Worm (Caenorhabditis elegans): ENCODE results near the gene mec-14.

Gene mec-14

DNA sequence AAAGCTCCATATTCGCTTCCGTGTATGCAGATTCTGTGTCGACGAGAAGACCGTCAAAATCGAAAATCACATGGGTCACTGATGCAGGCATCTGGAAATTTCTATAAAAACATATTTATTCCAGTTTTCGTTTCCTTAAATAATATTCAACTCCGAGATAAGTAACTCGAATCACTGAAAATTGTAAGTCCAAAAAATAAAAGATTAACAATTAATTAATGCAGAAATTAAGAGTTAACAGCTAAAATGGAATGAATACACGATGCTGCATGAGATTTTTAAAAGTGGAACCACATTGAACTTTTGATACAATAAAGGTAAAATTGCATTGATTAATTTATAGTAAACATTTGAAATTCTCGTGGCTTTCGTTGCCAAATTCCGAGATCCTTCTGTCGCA lies 38.0 kb upstream of the mec-14 start, which contains the start of gene R151.10:
Gene R151.10, minus strand, starts transcription at position 101 of the 400 bp plus-strand sequence.
- TF ChIP-seq fkh-10 (GFP tag; optimal IDR thresholded peaks at IDR 0.05) = no peak
- peak; percentile 29; the same call in 1 of the 2 replicates for TF ChIP-seq lin-38 (GFP tag; IDR thresholded peaks at IDR 0.05)
- TF ChIP-seq nhr-48 (tag; optimal IDR thresholded peaks at IDR 0.05) = no peak
- no peak for TF ChIP-seq ces-1 (GFP tag; optimal IDR thresholded peaks at IDR 0.05)
- no peak for TF ChIP-seq zip-11 (GFP tag; IDR thresholded peaks at IDR 0.05)
- no peak for TF ChIP-seq ceh-62 (tag; optimal IDR thresholded peaks at IDR 0.05)
- TF ChIP-seq ceh-32 (tag; optimal IDR thresholded peaks at IDR 0.05; ENCODE audit: poor library complexity) = no peak
- no peak for TF ChIP-seq ZK546.5 (tag; optimal IDR thresholded peaks at IDR 0.05)
- no peak for TF ChIP-seq duxl-1 (tag; optimal IDR thresholded peaks at IDR 0.05; ENCODE audit: poor library complexity)
- TF ChIP-seq Y105C5A.15 (GFP tag; IDR thresholded peaks at IDR 0.05) = no peak
- TF ChIP-seq cey-2 (tag; optimal IDR thresholded peaks at IDR 0.05; ENCODE audit: borderline replicate concordance, insufficient read depth) = no peak
- TF ChIP-seq hlh-11 (tag; optimal IDR thresholded peaks at IDR 0.05) = no peak
- no peak for TF ChIP-seq lin-1 (GFP tag; IDR thresholded peaks at IDR 0.05)
- TF ChIP-seq dve-1 (tag; optimal IDR thresholded peaks at IDR 0.05; ENCODE audit: insufficient read depth) = no peak
- TF ChIP-seq arid-1 (GFP tag; conservative IDR thresholded peaks at IDR 0.05) = 0 out of 2 replicates have a peak, but pooled peaks have one; percentile 16
- TF ChIP-seq mes-2 (tag; optimal IDR thresholded peaks at IDR 0.05; ENCODE audit: poor library complexity, severe bottlenecking) = no peak
- no peak for TF ChIP-seq lin-39 (tag; optimal IDR thresholded peaks at IDR 0.05)
- peak in 1 of 2 experiments; percentile 66 for TF ChIP-seq unc-62 (GFP tag; optimal IDR thresholded peaks at IDR 0.05 in 1 of 2)
- no peak for TF ChIP-seq unc-62 (tag; optimal IDR thresholded peaks at IDR 0.05)
- TF ChIP-seq ctbp-1 (GFP tag; IDR thresholded peaks at IDR 0.05) = no peak
- no peak for TF ChIP-seq lsy-2 (tag; optimal IDR thresholded peaks at IDR 0.05)

DNA sequence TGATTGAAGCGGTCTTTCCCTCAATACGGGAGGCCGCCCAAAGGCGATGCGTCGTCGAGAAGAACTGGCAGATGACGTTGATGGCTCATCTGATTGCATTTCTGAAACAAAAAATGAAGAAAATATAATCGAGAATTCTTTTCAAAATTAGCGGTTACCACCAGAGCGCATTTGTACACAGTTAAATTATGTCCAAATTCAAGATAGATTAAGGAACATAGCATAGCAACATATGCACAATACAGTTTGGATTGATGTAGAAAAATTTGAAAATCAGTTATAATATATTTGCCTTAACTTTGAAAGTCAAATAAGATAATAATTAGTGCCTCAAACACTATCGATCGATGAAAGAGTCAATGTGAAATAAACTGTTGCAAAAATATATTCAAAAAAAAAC lies 36.9 kb upstream of the mec-14 start, which contains the start of gene R151.8:
Gene R151.8, minus strand, starts transcription at position 101 of the 400 bp plus-strand sequence.
- no peak for TF ChIP-seq F44E2.7 (GFP tag; IDR thresholded peaks at IDR 0.05)
- no peak for TF ChIP-seq snpc-4 (tag; optimal IDR thresholded peaks at IDR 0.05)
- no peak for TF ChIP-seq nhr-76 (tag; optimal IDR thresholded peaks at IDR 0.05)
- no peak for TF ChIP-seq nhr-28 (tag; optimal IDR thresholded peaks at IDR 0.05)
- no peak for TF ChIP-seq nhr-102 (tag; optimal IDR thresholded peaks at IDR 0.05)
- TF ChIP-seq unc-62 (GFP tag; optimal IDR thresholded peaks at IDR 0.05 in 1 of 2) = no peak
- no peak for TF ChIP-seq unc-62 (tag; optimal IDR thresholded peaks at IDR 0.05)
- no peak for TF ChIP-seq zfp-3 (GFP tag; conservative IDR thresholded peaks at IDR 0.05)
- TF ChIP-seq madf-5 (GFP tag; IDR thresholded peaks at IDR 0.05) = no peak
- no peak for TF ChIP-seq dmd-6 (GFP tag; IDR thresholded peaks at IDR 0.05)
- no peak for TF ChIP-seq ZK546.5 (tag; optimal IDR thresholded peaks at IDR 0.05)
- no peak for TF ChIP-seq nhr-111 (GFP tag; optimal IDR thresholded peaks at IDR 0.05)
- TF ChIP-seq aha-1 (tag) = no peak
- no peak for TF ChIP-seq dpl-1 (GFP tag; optimal IDR thresholded peaks at IDR 0.05)

DNA sequence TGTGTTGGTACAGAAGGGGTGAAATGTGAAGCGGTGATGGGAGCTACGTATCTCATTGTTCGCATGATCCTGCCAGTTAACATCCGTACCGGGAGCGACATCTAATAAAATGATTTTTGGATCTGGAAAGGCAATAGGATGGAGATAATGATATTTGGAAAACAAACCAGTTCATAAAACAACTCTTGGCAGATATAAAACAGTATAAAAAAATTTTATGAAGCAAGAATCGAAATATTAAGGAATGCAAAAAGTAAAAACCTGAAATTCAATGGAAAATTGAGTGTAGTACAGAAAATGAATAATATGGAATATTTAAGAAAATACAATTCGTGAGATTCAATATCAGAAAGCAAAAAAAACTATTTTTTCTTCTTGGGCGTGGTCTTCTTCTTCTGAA lies 33.8 kb upstream of the mec-14 start, which contains the start of gene hsp-75:
Gene hsp-75, minus strand, starts transcription at position 101 of the 400 bp plus-strand sequence.
- no peak for TF ChIP-seq madf-9 (GFP tag; conservative IDR thresholded peaks at IDR 0.05)
- no peak for TF ChIP-seq arid-1 (GFP tag; conservative IDR thresholded peaks at IDR 0.05)
- no peak for TF ChIP-seq zip-11 (GFP tag; IDR thresholded peaks at IDR 0.05)
- no peak for TF ChIP-seq duxl-1 (tag; optimal IDR thresholded peaks at IDR 0.05; ENCODE audit: poor library complexity)
- no peak for TF ChIP-seq egl-43 (GFP tag; IDR thresholded peaks at IDR 0.05)
- no peak for TF ChIP-seq egl-27 (tag; optimal IDR thresholded peaks at IDR 0.05)

DNA sequence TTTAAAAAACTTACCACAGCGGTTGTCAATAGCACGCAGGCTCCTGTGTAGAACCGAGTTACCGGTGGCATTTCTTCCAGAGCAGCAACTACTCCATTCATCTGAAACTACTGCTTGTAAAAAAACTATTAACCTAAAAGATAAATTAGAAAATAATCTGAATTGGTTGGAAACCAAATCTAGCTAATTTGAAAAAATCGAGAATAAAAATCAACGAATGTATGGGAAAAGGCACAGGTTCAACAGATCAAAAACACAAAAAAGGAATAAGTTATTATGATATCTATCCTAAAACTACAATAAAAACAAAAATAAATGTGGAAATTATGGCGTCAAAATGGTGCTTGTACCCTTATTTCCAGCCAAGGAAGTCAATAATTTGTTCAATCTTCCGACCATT lies 30.2 kb upstream of the mec-14 start, which contains the start of gene der-2:
Gene der-2, minus strand, starts transcription at position 101 of the 400 bp plus-strand sequence.
- TF ChIP-seq ZK546.5 (tag; optimal IDR thresholded peaks at IDR 0.05) (no peak), dmd-8 (GFP tag; IDR thresholded peaks at IDR 0.05) (no peak), madf-9 (GFP tag; conservative IDR thresholded peaks at IDR 0.05) (no peak), F49E8.2 (tag; optimal IDR thresholded peaks at IDR 0.05; ENCODE audit: borderline replicate concordance) (no peak), lin-38 (GFP tag; IDR thresholded peaks at IDR 0.05) (no peak), Y5F2A.4 (GFP tag; optimal IDR thresholded peaks at IDR 0.05) (no peak)

Measured in whole organism, L4 larva.